Worm (Caenorhabditis elegans) whole organism, L4/young adult: ENCODE measurements around the gene psmd-9.

ENCODE experiments used
- W03F9.2 ChIP-seq: fragments of 150-350 bp; optimal IDR thresholded peaks from 2 replicates; lab custom pipeline; 2014; ENCODE audit warnings: missing biosample characterization, missing genetic modification characterization
- him-1 ChIP-seq: sonication (generic microtip); optimal IDR thresholded peaks from 2 replicates; lab custom pipeline; 2016; ENCODE audit warnings: missing genotype, missing genetic modification reagents, missing genetic modification characterization, missing compliant biosample characterization

- no peak for TF ChIP-seq him-1 (tag; lab: Kevin White, UChicago)
- TF ChIP-seq W03F9.2 (tag; lab: Kevin White, UChicago): no peak
Measured at ce11 chrII:6926054-6926453, 24.2 kb downstream of the psmd-9 start.
